Worm (Caenorhabditis elegans) whole organism, young adult: Measurements from ENCODE around the gene str-56.
A peak's percentile ranks its signal among the peaks of the same experiment; 100 is the strongest.
"Not testable (repeated sequence)": the region's sequence is repeated elsewhere in the genome, so short reads cannot be mapped to it uniquely, and the experiment has no call there.

Experiments
- B0035.1 ChIP-seq: sonication (generic microtip); optimal IDR thresholded peaks from 2 replicates; lab custom pipeline; 2016; ENCODE audit warnings: missing genetic modification characterization, mild to moderate bottlenecking, missing compliant biosample characterization, missing genotype, missing genetic modification reagents
- B0336.3 ChIP-seq: fragments of 200-800 bp; sonication (Bioruptor generic); IDR thresholded peaks from 2 replicates; pipeline ENCODE4 v1.3.6; 2022; ENCODE audit warnings: missing genetic modification characterization, missing compliant biosample characterization
- D2030.7 ChIP-seq: fragments of 200-800 bp; sonication (Bioruptor generic); IDR thresholded peaks from 2 replicates; pipeline ENCODE4 v1.3.6; 2022; ENCODE audit warnings: missing genetic modification reagents, missing genetic modification characterization, missing compliant biosample characterization
- F10E7.11 ChIP-seq: sonication (generic microtip); optimal IDR thresholded peaks from 2 replicates; lab custom pipeline; 2017; ENCODE audit warnings: mild to moderate bottlenecking, missing genetic modification characterization, moderate library complexity, missing compliant biosample characterization
- F52B5.7 ChIP-seq: sonication (generic microtip); optimal IDR thresholded peaks from 2 replicates; lab custom pipeline; 2016; ENCODE audit warnings: mild to moderate bottlenecking, missing genetic modification characterization, missing compliant biosample characterization
- F57A8.1 ChIP-seq: fragments of 200-800 bp; sonication (Bioruptor generic); optimal IDR thresholded peaks from 2 replicates; lab custom pipeline; 2018; ENCODE audit warnings: mild to moderate bottlenecking, missing genetic modification characterization, moderate library complexity, missing compliant biosample characterization
- K12H6.12 ChIP-seq: fragments of 200-800 bp; sonication (Bioruptor generic); optimal IDR thresholded peaks from 2 replicates; lab custom pipeline; 2018; ENCODE audit warnings: mild to moderate bottlenecking, missing genetic modification characterization, missing compliant biosample characterization
- Y53F4B.3 ChIP-seq: fragments of 200-800 bp; sonication (Bioruptor generic); IDR thresholded peaks from 2 replicates; pipeline ENCODE4 v1.3.6; 2022; ENCODE audit warnings: missing genetic modification reagents, missing genetic modification characterization, missing compliant biosample characterization
- Y79H2A.3 ChIP-seq: fragments of 200-800 bp; sonication (Bioruptor generic); conservative IDR thresholded peaks from 2 replicates; pipeline ENCODE4 v1.3.6; 2022; ENCODE audit warnings: missing genetic modification reagents, missing genetic modification characterization, missing compliant biosample characterization
- Y95B8A.8 ChIP-seq: fragments of 200-800 bp; sonication (Bioruptor generic); IDR thresholded peaks from 2 replicates; pipeline ENCODE4 v1.3.6; 2022; ENCODE audit warnings: missing genetic modification reagents, missing genetic modification characterization, missing compliant biosample characterization
- athp-1 ChIP-seq: sonication (generic microtip); optimal IDR thresholded peaks from 2 replicates; lab custom pipeline; 2017; ENCODE audit warnings: mild to moderate bottlenecking, missing genetic modification characterization, missing compliant biosample characterization
- attf-3 ChIP-seq: fragments of 200-800 bp; sonication (Bioruptor generic); conservative IDR thresholded peaks from 2 replicates; pipeline ENCODE4 v1.3.6; 2022; ENCODE audit warnings: missing genetic modification reagents, missing genetic modification characterization, missing compliant biosample characterization
- bed-2 ChIP-seq: fragments of 200-800 bp; sonication (Bioruptor generic); IDR thresholded peaks from 2 replicates; pipeline ENCODE4 v1.3.6; 2022; ENCODE audit warnings: missing genetic modification reagents, missing genetic modification characterization, missing compliant biosample characterization
- cebp-2 ChIP-seq: fragments of 200-800 bp; sonication (Bioruptor generic); IDR thresholded peaks from 2 replicates; pipeline ENCODE4 v1.3.6; 2022; ENCODE audit warnings: missing genetic modification characterization, missing compliant biosample characterization
- ceh-100 ChIP-seq: fragments of 200-800 bp; sonication (Bioruptor generic); IDR thresholded peaks from 2 replicates; pipeline ENCODE4 v1.3.6; 2022; ENCODE audit warnings: missing genetic modification reagents, missing genetic modification characterization, missing compliant biosample characterization
- ceh-27 ChIP-seq: fragments of 200-800 bp; sonication (Bioruptor generic); optimal IDR thresholded peaks from 2 replicates; lab custom pipeline; 2018; ENCODE audit warnings: mild to moderate bottlenecking, missing genetic modification characterization, moderate library complexity, missing compliant biosample characterization
- ceh-58 ChIP-seq: fragments of 200-800 bp; sonication (Bioruptor generic); IDR thresholded peaks from 2 replicates; pipeline ENCODE4 v1.3.6; 2022; ENCODE audit warnings: missing genetic modification characterization, missing compliant biosample characterization
- him-1 ChIP-seq: sonication (generic microtip); optimal IDR thresholded peaks from 2 replicates; lab custom pipeline; 2016; ENCODE audit warnings: missing genotype, missing genetic modification reagents, missing genetic modification characterization, missing compliant biosample characterization
- lsl-1 ChIP-seq: fragments of 200-800 bp; sonication (Bioruptor generic); optimal IDR thresholded peaks from 2 replicates; lab custom pipeline; 2018; ENCODE audit warnings: mild to moderate bottlenecking, missing genetic modification characterization, moderate library complexity, missing compliant biosample characterization
- madf-10 ChIP-seq: sonication (generic microtip); optimal IDR thresholded peaks from 2 replicates; lab custom pipeline; 2016; ENCODE audit warnings: mild to moderate bottlenecking, missing genetic modification characterization, missing compliant biosample characterization
- madf-3 ChIP-seq: fragments of 200-800 bp; sonication (Bioruptor generic); IDR thresholded peaks from 2 replicates; pipeline ENCODE4 v1.3.6; 2022; ENCODE audit warnings: missing genetic modification reagents, missing genetic modification characterization, missing compliant biosample characterization
- madf-8 ChIP-seq: fragments of 200-800 bp; sonication (Bioruptor generic); conservative IDR thresholded peaks from 2 replicates; pipeline ENCODE4 v1.3.6; 2022; ENCODE audit warnings: missing genetic modification reagents, missing genetic modification characterization, missing compliant biosample characterization
- mcd-1 ChIP-seq: fragments of 200-800 bp; sonication (Bioruptor generic); IDR thresholded peaks from 2 replicates; pipeline ENCODE4 v1.3.6; 2022; ENCODE audit warnings: missing genetic modification reagents, missing genetic modification characterization, missing compliant biosample characterization
- mes-4 ChIP-seq: sonication (generic microtip); optimal IDR thresholded peaks from 2 replicates; lab custom pipeline; 2016; ENCODE audit warnings: missing genotype, missing genetic modification characterization, missing compliant biosample characterization
- mxl-1 ChIP-seq: sonication (generic microtip); optimal IDR thresholded peaks from 2 replicates; lab custom pipeline; 2016; ENCODE audit warnings: missing genetic modification characterization, missing compliant biosample characterization
- nfya-1 ChIP-seq: sonication (generic microtip); optimal IDR thresholded peaks from 2 replicates; lab custom pipeline; 2017; ENCODE audit warnings: antibody characterized with exemption, missing compliant biosample characterization, missing genetic modification characterization, borderline replicate concordance; ENCODE audit not compliant: insufficient read depth
- nhr-80 ChIP-seq: sonication (generic microtip); optimal IDR thresholded peaks from 2 replicates; lab custom pipeline; 2016; ENCODE audit warnings: missing genetic modification characterization, missing compliant biosample characterization
- pha-4 ChIP-seq: fragments of 150-350 bp; sonication (generic microtip); optimal IDR thresholded peaks from 2 replicates; lab custom pipeline; 2014; ENCODE audit warnings: missing biosample characterization, missing genetic modification reagents, missing genetic modification characterization
- rpc-1 ChIP-seq, 2 experiments: fragments of 150-350 bp in 1 of 2; sonication (generic microtip) in 1 of 2; optimal IDR thresholded peaks; 2 replicates each; lab custom pipeline; 2014 to 2018; ENCODE audit warnings: missing biosample characterization in 1 of 2, missing genetic modification characterization in 1 of 2, missing genetic modification reagents in 1 of 2, missing genotype in 1 of 2
- sea-2 ChIP-seq: fragments of 200-800 bp; sonication (Bioruptor generic); IDR thresholded peaks from 2 replicates; pipeline ENCODE4 v1.3.6; 2022; ENCODE audit warnings: missing genetic modification characterization, missing compliant biosample characterization
- zfh-2 ChIP-seq: fragments of 200-800 bp; sonication (Bioruptor generic); conservative IDR thresholded peaks from 2 replicates; pipeline ENCODE4 v1.3.6; 2022; ENCODE audit warnings: missing genetic modification reagents, missing genetic modification characterization, missing compliant biosample characterization
- ztf-18 ChIP-seq: sonication (generic microtip); optimal IDR thresholded peaks from 2 replicates; lab custom pipeline; 2016; ENCODE audit warnings: missing genotype, mild to moderate bottlenecking, missing genetic modification characterization, missing compliant biosample characterization
- ztf-22 ChIP-seq: fragments of 200-800 bp; sonication (Bioruptor generic); optimal IDR thresholded peaks from 2 replicates; lab custom pipeline; 2018; ENCODE audit warnings: mild to moderate bottlenecking, missing genetic modification characterization, moderate library complexity, missing compliant biosample characterization
- ztf-25 ChIP-seq: fragments of 200-800 bp; sonication (Bioruptor generic); IDR thresholded peaks from 2 replicates; pipeline ENCODE4 v1.3.6; 2022; ENCODE audit warnings: missing genetic modification reagents, missing genetic modification characterization, missing compliant biosample characterization

Gene str-56

DNA sequence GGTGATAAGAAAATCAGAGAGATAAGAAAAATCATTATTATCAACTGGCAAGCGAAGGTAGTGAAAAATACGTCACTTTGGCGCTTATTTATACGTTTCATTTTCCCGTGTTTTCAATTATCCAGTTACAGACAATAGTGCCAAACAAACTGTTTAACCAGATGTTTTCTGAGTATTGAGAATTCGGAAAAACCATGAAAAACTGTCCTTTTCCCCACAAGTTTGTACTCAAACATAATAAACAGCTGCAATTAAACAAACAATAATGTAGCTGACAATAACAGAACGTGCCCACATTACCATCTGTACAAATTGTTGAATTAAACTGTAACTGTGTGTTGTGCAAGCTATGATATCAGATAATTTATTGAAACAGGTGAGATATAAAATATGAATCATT is 33.2 kb downstream of the str-56 start, which contains the start of the genes F35E8.1 and F35E8.2:
Gene F35E8.1 (minus strand): TSS at position 101 of the 400 bp plus-strand sequence.
Gene F35E8.2 (plus strand): TSS at position 132 of the 400 bp plus-strand sequence.
- TF ChIP-seq bed-2 (GFP tag; lab: Robert Waterston, UW); Y95B8A.8 (GFP tag; lab: Robert Waterston, UW); F10E7.11 (tag; lab: Kevin White, UChicago): not testable (repeated sequence)
- TF ChIP-seq, all 124 proteins: peak for 0; not testable (repeated sequence) for 124

DNA sequence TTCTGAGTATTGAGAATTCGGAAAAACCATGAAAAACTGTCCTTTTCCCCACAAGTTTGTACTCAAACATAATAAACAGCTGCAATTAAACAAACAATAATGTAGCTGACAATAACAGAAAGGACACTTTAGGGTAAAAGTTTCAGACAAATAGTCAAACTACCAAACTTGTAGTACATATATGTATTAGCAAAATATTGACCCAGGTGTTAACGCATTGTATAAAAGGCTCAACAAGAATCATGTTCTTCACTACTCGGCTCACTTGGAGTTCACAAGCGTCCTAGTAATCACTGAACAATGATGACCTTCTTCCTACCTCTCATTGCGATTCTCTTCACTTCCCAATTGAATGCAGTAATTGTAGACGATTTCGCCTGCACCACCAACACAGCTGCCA is 39.5 kb downstream of the str-56 start, which contains the start of gene F35E8.6:
Gene F35E8.6 (plus strand): TSS at position 301 of the 400 bp plus-strand sequence.
- no peak for TF ChIP-seq nhr-80
- no peak for TF ChIP-seq ceh-100
- TF ChIP-seq ceh-58 (GFP tag; lab: Robert Waterston, UW): no peak
- no peak for TF ChIP-seq cebp-2 (GFP tag; lab: Robert Waterston, UW)

DNA sequence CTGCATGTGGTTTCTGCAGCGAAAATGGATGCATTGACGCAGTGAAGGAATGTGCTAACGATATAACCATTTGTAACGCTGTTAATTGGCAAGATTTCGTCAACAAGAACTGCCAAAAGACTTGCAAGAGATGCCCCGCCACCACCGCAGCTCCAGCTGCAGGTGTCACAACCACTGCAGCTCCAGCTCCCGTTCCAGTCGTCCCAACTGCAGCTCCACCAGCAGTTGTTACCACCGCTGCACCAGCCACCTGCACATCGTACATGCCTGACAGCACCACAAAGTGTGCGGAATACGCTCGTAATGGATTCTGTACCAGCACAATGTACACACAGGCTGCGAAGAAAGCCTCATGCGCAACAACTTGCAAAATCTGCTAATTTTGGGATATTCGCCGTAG is 40.3 kb downstream of the str-56 start:
- TF ChIP-seq rpc-1 (optimal IDR thresholded peaks at IDR 0.05; lab: Kevin White, UChicago) (no peak), rpc-1 (tag; optimal IDR thresholded peaks at IDR 0.05; lab: Kevin White, UChicago) (no peak), zfh-2 (GFP tag; lab: Robert Waterston, UW) (peak; percentile 73), F52B5.7 (tag; lab: Kevin White, UChicago) (peak; percentile 17)

DNA sequence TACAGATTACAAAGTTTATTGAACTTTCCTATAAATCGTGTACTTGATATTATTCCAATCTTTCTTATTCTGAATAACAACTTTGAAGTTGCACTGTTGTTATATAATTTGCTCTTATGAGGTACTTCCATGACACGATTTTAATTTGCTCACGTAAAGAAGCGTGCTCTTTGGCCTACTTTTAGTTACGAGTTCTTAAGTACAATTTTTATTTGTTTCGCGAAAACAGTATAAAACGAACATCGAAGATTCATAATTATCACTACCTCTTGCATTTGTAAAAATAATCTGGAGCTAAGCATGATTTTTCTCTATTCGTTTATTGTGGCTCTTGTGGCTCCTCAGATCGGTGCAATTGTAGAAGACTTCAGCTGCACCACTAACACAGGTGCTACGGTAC is 41.3 kb downstream of the str-56 start, which contains the start of gene F35E8.7:
Gene F35E8.7 (plus strand): TSS at position 301 of the 400 bp plus-strand sequence.
- TF ChIP-seq athp-1 (tag; lab: Kevin White, UChicago): no peak
- no peak for TF ChIP-seq ztf-25 (GFP tag; lab: Robert Waterston, UW)
- no peak for TF ChIP-seq ceh-27 (GFP tag; lab: Kevin White, UChicago)
- no peak for TF ChIP-seq D2030.7
- TF ChIP-seq madf-8 (GFP tag; lab: Robert Waterston, UW): no peak
- no peak for TF ChIP-seq Y79H2A.3
- no peak for TF ChIP-seq B0035.1 (tag; lab: Kevin White, UChicago)
- TF ChIP-seq pha-4 (tag; lab: Kevin White, UChicago): no peak
- no peak for TF ChIP-seq madf-3 (GFP tag; lab: Robert Waterston, UW)
- no peak for TF ChIP-seq mes-4 (tag; lab: Kevin White, UChicago)
- no peak for TF ChIP-seq lsl-1 (GFP tag; lab: Kevin White, UChicago)
- no peak for TF ChIP-seq K12H6.12 (tag; lab: Kevin White, UChicago)
- no peak for TF ChIP-seq mcd-1 (GFP tag; lab: Robert Waterston, UW)
- no peak for TF ChIP-seq nfya-1 (tag; lab: Kevin White, UChicago)

DNA sequence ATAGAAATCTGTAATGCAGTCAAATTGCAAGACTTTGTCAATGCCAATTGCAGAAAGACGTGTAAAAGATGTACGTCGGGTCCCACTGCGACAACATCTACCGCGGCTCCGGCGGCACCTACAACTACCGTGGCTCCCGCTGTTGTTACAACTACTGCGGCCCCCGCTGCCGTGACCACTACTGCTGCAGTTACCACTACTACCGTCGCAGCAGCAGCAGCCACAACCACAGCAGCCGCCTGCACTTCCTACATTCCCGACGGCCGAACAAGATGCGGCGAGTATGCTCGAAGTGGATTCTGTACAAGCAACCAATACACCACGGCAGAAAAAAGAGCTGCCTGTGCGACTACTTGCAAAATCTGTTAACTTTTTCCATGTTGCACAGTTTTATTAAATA is 42.4 kb downstream of the str-56 start:
- TF ChIP-seq cebp-2 (GFP tag; lab: Robert Waterston, UW) (0 out of 2 replicates have a peak, but pooled peaks have one; percentile 67), zfh-2 (GFP tag; lab: Robert Waterston, UW) (peak; percentile 59), ztf-18 (tag; lab: Kevin White, UChicago) (no peak)

DNA sequence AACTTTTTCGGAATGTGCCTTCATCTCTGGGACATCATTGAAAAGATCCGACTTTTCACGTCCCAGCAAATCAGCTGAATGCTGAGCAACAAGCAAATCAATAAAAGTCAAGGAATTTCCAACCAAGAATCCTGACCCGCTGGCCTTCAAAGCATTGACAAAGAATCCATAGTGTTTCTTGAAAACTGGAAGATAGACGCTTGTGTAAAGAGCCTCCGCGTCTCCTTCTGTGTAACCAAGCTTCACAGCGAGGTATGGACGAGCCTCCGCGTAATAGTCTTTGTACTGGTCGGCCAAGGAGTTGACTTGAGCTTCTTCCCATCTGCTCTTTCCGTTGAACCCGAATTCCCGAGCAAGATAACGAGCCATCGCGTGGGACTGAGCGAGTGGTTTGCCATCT is 42.9 kb downstream of the str-56 start:
- TF ChIP-seq sea-2 (no peak), F57A8.1 (GFP tag; lab: Kevin White, UChicago) (no peak), Y79H2A.3 (no peak), him-1 (no peak), mxl-1 (no peak), ztf-22 (GFP tag; lab: Kevin White, UChicago) (no peak), madf-10 (tag; lab: Kevin White, UChicago) (no peak), B0336.3 (no peak), Y53F4B.3 (no peak), athp-1 (tag; lab: Kevin White, UChicago) (no peak), attf-3 (GFP tag; lab: Robert Waterston, UW) (no peak)
